Worm (Caenorhabditis elegans) whole organism, L3 larva: Measurements from ENCODE around the gene Y57A10B.7.

ENCODE experiments used
- R02D3.7 ChIP-seq: fragments of 150-350 bp; optimal IDR thresholded peaks from 2 replicates; lab custom pipeline; 2014; ENCODE audit warnings: missing biosample characterization, missing genetic modification characterization
- ZK546.5 ChIP-seq: sonication (generic microtip); optimal IDR thresholded peaks from 2 replicates; lab custom pipeline; 2017; ENCODE audit warnings: missing biosample characterization, missing genetic modification characterization
- aly-2 ChIP-seq: fragments of 150-350 bp; optimal IDR thresholded peaks from 2 replicates; lab custom pipeline; 2014; ENCODE audit warnings: missing biosample characterization, missing genetic modification characterization
- ama-1 ChIP-seq: fragments of 150-350 bp; optimal IDR thresholded peaks from 2 replicates; lab custom pipeline; 2018
- ceh-82 ChIP-seq: fragments of 150-350 bp; optimal IDR thresholded peaks from 2 replicates; lab custom pipeline; 2014; ENCODE audit warnings: missing biosample characterization, missing genetic modification characterization
- ceh-9 ChIP-seq: sonication (generic microtip); optimal IDR thresholded peaks from 2 replicates; lab custom pipeline; 2018; ENCODE audit warnings: missing biosample characterization, missing genetic modification characterization
- daf-12 ChIP-seq: fragments of 150-350 bp; optimal IDR thresholded peaks from 2 replicates; lab custom pipeline; 2014; ENCODE audit warnings: missing biosample characterization, missing genetic modification reagents, missing genetic modification characterization
- egl-27 ChIP-seq: sonication (generic microtip); optimal IDR thresholded peaks from 4 replicates; lab custom pipeline; 2017; ENCODE audit warnings: missing biosample characterization, missing genetic modification reagents, missing genetic modification characterization
- egl-5 ChIP-seq: fragments of 150-350 bp; optimal IDR thresholded peaks from 2 replicates; lab custom pipeline; 2017; ENCODE audit warnings: missing biosample characterization, missing genetic modification reagents, missing genetic modification characterization, inconsistent platforms
- elt-2 ChIP-seq: sonication (generic microtip); optimal IDR thresholded peaks from 2 replicates; lab custom pipeline; 2016; ENCODE audit warnings: missing genetic modification reagents, mild to moderate bottlenecking, missing genetic modification characterization, missing compliant biosample characterization
- elt-3 ChIP-seq, 3 experiments: fragments of 150-350 bp in 1 of 3; sonication (generic microtip) in 2 of 3; optimal IDR thresholded peaks; 2 replicates in 2 of 3; 4 replicates in 1 of 3; lab custom pipeline; 2014 to 2017; ENCODE audit warnings: missing biosample characterization in 3 of 3, missing genetic modification characterization in 3 of 3
- fos-1 ChIP-seq: fragments of 150-350 bp; optimal IDR thresholded peaks from 2 replicates; lab custom pipeline; 2014; ENCODE audit warnings: missing biosample characterization, missing genetic modification characterization
- jun-1 ChIP-seq: fragments of 150-350 bp; optimal IDR thresholded peaks from 2 replicates; lab custom pipeline; 2014; ENCODE audit warnings: missing biosample characterization, missing genetic modification reagents, missing genetic modification characterization
- lin-39 ChIP-seq: fragments of 150-350 bp; optimal IDR thresholded peaks from 2 replicates; lab custom pipeline; 2018; ENCODE audit warnings: missing biosample characterization, missing genetic modification reagents, missing genetic modification characterization
- mml-1 ChIP-seq: fragments of 150-350 bp; sonication (generic microtip); optimal IDR thresholded peaks from 3 replicates; lab custom pipeline; 2014; ENCODE audit warnings: missing biosample characterization, missing genetic modification characterization
- nfya-1 ChIP-seq: sonication (generic microtip); optimal IDR thresholded peaks from 2 replicates; lab custom pipeline; 2017; ENCODE audit warnings: missing genetic modification characterization, mild to moderate bottlenecking, missing compliant biosample characterization, antibody characterized with exemption, moderate library complexity; ENCODE audit not compliant: insufficient read depth
- nhr-11 ChIP-seq: fragments of 150-350 bp; optimal IDR thresholded peaks from 2 replicates; lab custom pipeline; 2014; ENCODE audit warnings: missing biosample characterization, missing genetic modification characterization
- nhr-23 ChIP-seq: fragments of 150-350 bp; optimal IDR thresholded peaks from 2 replicates; lab custom pipeline; 2014; ENCODE audit warnings: missing biosample characterization, missing genetic modification reagents, missing genetic modification characterization
- nhr-25 ChIP-seq: sonication (generic microtip); optimal IDR thresholded peaks from 2 replicates; lab custom pipeline; 2017; ENCODE audit warnings: missing biosample characterization, missing genetic modification characterization
- nhr-28 ChIP-seq: fragments of 150-350 bp; optimal IDR thresholded peaks from 2 replicates; lab custom pipeline; 2014; ENCODE audit warnings: missing biosample characterization, missing genetic modification characterization
- nhr-43 ChIP-seq: sonication (generic microtip); optimal IDR thresholded peaks from 2 replicates; lab custom pipeline; 2016; ENCODE audit warnings: mild to moderate bottlenecking, missing genetic modification characterization, missing compliant biosample characterization; ENCODE audit not compliant: poor library complexity, severe bottlenecking
- nhr-67 ChIP-seq: fragments of 150-350 bp; optimal IDR thresholded peaks from 2 replicates; lab custom pipeline; 2014; ENCODE audit warnings: missing biosample characterization, missing genetic modification characterization
- nhr-77 ChIP-seq: fragments of 150-350 bp; optimal IDR thresholded peaks from 2 replicates; lab custom pipeline; 2014; ENCODE audit warnings: missing biosample characterization, missing genetic modification characterization
- pha-4 ChIP-seq: fragments of 150-350 bp; optimal IDR thresholded peaks from 2 replicates; lab custom pipeline; 2014; ENCODE audit warnings: missing biosample characterization, missing genetic modification reagents, missing genetic modification characterization
- pqm-1 ChIP-seq: fragments of 150-350 bp; optimal IDR thresholded peaks from 2 replicates; lab custom pipeline; 2017; ENCODE audit warnings: missing biosample characterization, missing genetic modification characterization, inconsistent platforms
- sea-2 ChIP-seq: fragments of 150-350 bp; sonication (generic microtip); optimal IDR thresholded peaks from 4 replicates; lab custom pipeline; 2014; ENCODE audit warnings: missing biosample characterization, missing genetic modification reagents, missing genetic modification characterization
- skn-1 ChIP-seq: fragments of 150-350 bp; optimal IDR thresholded peaks from 2 replicates; lab custom pipeline; 2014; ENCODE audit warnings: missing biosample characterization, missing genetic modification characterization
- tbx-2 ChIP-seq: sonication (generic microtip); optimal IDR thresholded peaks from 2 replicates; lab custom pipeline; 2016; ENCODE audit warnings: mild to moderate bottlenecking, missing genetic modification characterization, missing compliant biosample characterization
- unc-39 ChIP-seq: sonication (generic microtip); optimal IDR thresholded peaks from 4 replicates; lab custom pipeline; 2017; ENCODE audit warnings: missing biosample characterization, missing genetic modification characterization
- zag-1 ChIP-seq: fragments of 150-350 bp; optimal IDR thresholded peaks from 2 replicates; lab custom pipeline; 2014; ENCODE audit warnings: missing biosample characterization, missing genetic modification characterization

Y57A10B.7 gene

ce11 chrII:12350737-12351275 is 42.8 kb downstream of the Y57A10B.7 start:
- TF ChIP-seq nhr-25 = peak; percentile 23
- TF ChIP-seq zag-1 (tag; lab: Kevin White, UChicago) = no peak
- no peak for TF ChIP-seq tbx-2 (tag; lab: Kevin White, UChicago)
- no peak for TF ChIP-seq pqm-1 (tag; lab: Kevin White, UChicago)
- TF ChIP-seq mml-1 (tag; lab: Kevin White, UChicago) = no peak
- no peak for TF ChIP-seq aly-2 (tag; lab: Kevin White, UChicago)
- TF ChIP-seq lin-39 (tag; lab: Kevin White, UChicago) = no peak
- TF ChIP-seq ama-1 = no peak
- no peak for TF ChIP-seq nhr-11
- TF ChIP-seq fos-1 (tag; lab: Kevin White, UChicago) = no peak
- no peak for TF ChIP-seq egl-27 (tag; lab: Kevin White, UChicago)
- peak; percentile 20 for TF ChIP-seq nfya-1 (tag; lab: Kevin White, UChicago)
- no peak for TF ChIP-seq ceh-9 (tag; lab: Kevin White, UChicago)
- TF ChIP-seq pha-4 = peak; percentile 2
- no peak for TF ChIP-seq egl-5 (tag; lab: Kevin White, UChicago)

- TF ChIP-seq nhr-77 (tag; lab: Kevin White, UChicago) (no peak), ZK546.5 (tag; lab: Kevin White, UChicago) (no peak), tbx-2 (tag; lab: Kevin White, UChicago) (no peak), elt-2 (tag; lab: Kevin White, UChicago) (peak; percentile 26), elt-3 (tag; optimal IDR thresholded peaks at IDR 0.05; lab: Kevin White, UChicago) (no peak), pqm-1 (tag; lab: Kevin White, UChicago) (no peak), nfya-1 (tag; lab: Kevin White, UChicago) (no peak), skn-1 (no peak), unc-39 (tag; lab: Kevin White, UChicago) (no peak), jun-1 (no peak), pha-4 (peak; percentile 81), daf-12 (tag; lab: Kevin White, UChicago) (no peak), nhr-28 (no peak)
Observed at ce11 chrII:12349866-12350265, 43.7 kb downstream of the Y57A10B.7 start.

ce11 chrII:12348957-12349356 is 44.6 kb downstream of the Y57A10B.7 start:
- TF ChIP-seq pha-4 (peak; percentile 66), mml-1 (tag; lab: Kevin White, UChicago) (no peak), ceh-9 (tag; lab: Kevin White, UChicago) (no peak), ceh-82 (tag; lab: Kevin White, UChicago) (no peak)

ce11 chrII:12346289-12346989 is 47.2 kb downstream of the Y57A10B.7 start:
- TF ChIP-seq nfya-1 (tag; lab: Kevin White, UChicago) (no peak), pha-4 (peak; percentile 45)
- TF ChIP-seq, all 47 proteins: peak for 1

- no peak for TF ChIP-seq sea-2 (GFP tag; lab: Kevin White, UChicago)
- TF ChIP-seq elt-2 (tag; lab: Kevin White, UChicago) = peak; percentile 30
Observed at ce11 chrII:12344787-12345186, 48.8 kb downstream of the Y57A10B.7 start, which contains the start of gene C44C11.6. Gene C44C11.6 (plus strand): TSS chrII:12344809.

ce11 chrII:12343710-12344109 is 49.9 kb downstream of the Y57A10B.7 start:
- TF ChIP-seq fos-1 (tag; lab: Kevin White, UChicago) = no peak

- TF ChIP-seq nhr-23 (tag; lab: Kevin White, UChicago) (no peak), ama-1 (no peak), egl-5 (tag; lab: Kevin White, UChicago) (no peak), nhr-67 (tag; lab: Kevin White, UChicago) (no peak), nhr-43 (tag; lab: Kevin White, UChicago) (no peak), daf-12 (tag; lab: Kevin White, UChicago) (no peak), elt-2 (tag; lab: Kevin White, UChicago) (no peak), lin-39 (tag; lab: Kevin White, UChicago) (no peak), nhr-11 (no peak), R02D3.7 (no peak), unc-39 (tag; lab: Kevin White, UChicago) (no peak)
Observed at ce11 chrII:12342928-12343327, 50.7 kb downstream of the Y57A10B.7 start.
